Fruit fly (Drosophila melanogaster) whole organism, embryonic: Measurements from ENCODE around the gene CG11550.

Experiments
- CG10366 ChIP-seq: fragments of 200-800 bp; sonication (Bioruptor generic); IDR thresholded peaks from 2 replicates; pipeline ENCODE4 v1.3.6; 2022; ENCODE audit warnings: missing biosample characterization, missing genetic modification characterization
- CG11093 ChIP-seq: fragments of 200-800 bp; sonication (Bioruptor generic); IDR thresholded peaks from 3 replicates; pipeline ENCODE4 v1.3.6; 2022; ENCODE audit warnings: missing biosample characterization, missing genetic modification characterization
- CG11504 ChIP-seq: fragments of 200-800 bp; sonication (Bioruptor generic); optimal IDR thresholded peaks from 3 replicates; lab custom pipeline; 2019; ENCODE audit warnings: missing biosample characterization, mild to moderate bottlenecking, missing genetic modification characterization, moderate library complexity
- CG13424 ChIP-seq: fragments of 200-800 bp; sonication (Bioruptor generic); optimal IDR thresholded peaks from 2 replicates; lab custom pipeline; 2019; ENCODE audit warnings: missing biosample characterization, mild to moderate bottlenecking, missing genetic modification characterization, moderate library complexity
- CG14710 ChIP-seq: fragments of 200-800 bp; sonication (Bioruptor generic); optimal IDR thresholded peaks from 3 replicates; lab custom pipeline; 2019; ENCODE audit warnings: missing biosample characterization, mild to moderate bottlenecking, missing genetic modification characterization, moderate library complexity
- CG15601 ChIP-seq: fragments of 200-800 bp; sonication (Bioruptor generic); optimal IDR thresholded peaks from 3 replicates; lab custom pipeline; 2019; ENCODE audit warnings: missing biosample characterization, mild to moderate bottlenecking, missing genetic modification characterization, moderate library complexity
- CG1603 ChIP-seq: fragments of 200-800 bp; sonication (Bioruptor generic); optimal IDR thresholded peaks from 2 replicates; lab custom pipeline; 2019; ENCODE audit warnings: missing biosample characterization, mild to moderate bottlenecking, missing genetic modification characterization, moderate library complexity
- CG2202 ChIP-seq: fragments of 200-800 bp; sonication (Bioruptor generic); optimal IDR thresholded peaks from 2 replicates; lab custom pipeline; 2018; ENCODE audit warnings: missing biosample characterization, mild to moderate bottlenecking, missing genetic modification characterization
- CG30403 ChIP-seq: fragments of 200-800 bp; sonication (Bioruptor generic); optimal IDR thresholded peaks from 3 replicates; lab custom pipeline; 2016; ENCODE audit warnings: missing biosample characterization, missing genetic modification characterization
- CG31441 ChIP-seq: fragments of 200-800 bp; sonication (Bioruptor generic); IDR thresholded peaks from 2 replicates; pipeline ENCODE4 v1.3.6; 2022; ENCODE audit warnings: missing biosample characterization, missing genetic modification characterization
- CG33557 ChIP-seq: fragments of 200-800 bp; sonication (Bioruptor generic); optimal IDR thresholded peaks from 2 replicates; lab custom pipeline; 2019; ENCODE audit warnings: missing biosample characterization, mild to moderate bottlenecking, missing genetic modification characterization, moderate library complexity
- CG4707 ChIP-seq: fragments of 200-800 bp; sonication (Bioruptor generic); optimal IDR thresholded peaks from 2 replicates; lab custom pipeline; 2018; ENCODE audit warnings: missing biosample characterization, mild to moderate bottlenecking, missing genetic modification characterization, moderate library complexity
- CG4730 ChIP-seq: fragments of 200-800 bp; sonication (Bioruptor generic); IDR thresholded peaks from 2 replicates; pipeline ENCODE4 v1.3.6; 2022; ENCODE audit warnings: missing biosample characterization, missing genetic modification characterization
- CG6765 ChIP-seq: fragments of 200-800 bp; sonication (Bioruptor generic); optimal IDR thresholded peaks from 3 replicates; lab custom pipeline; 2017; ENCODE audit warnings: missing biosample characterization, mild to moderate bottlenecking, missing genetic modification characterization
- CG8765 ChIP-seq: fragments of 200-800 bp; sonication (Bioruptor generic); IDR thresholded peaks from 2 replicates; pipeline ENCODE4 v1.3.6; 2022; ENCODE audit warnings: missing biosample characterization, missing genetic modification characterization
- CoRest ChIP-seq: fragments of 200-800 bp; sonication (Bioruptor generic); optimal IDR thresholded peaks from 3 replicates; lab custom pipeline; 2018; ENCODE audit warnings: missing biosample characterization, mild to moderate bottlenecking, missing genetic modification characterization, moderate library complexity
- Dad ChIP-seq: fragments of 200-800 bp; sonication (Bioruptor generic); optimal IDR thresholded peaks from 3 replicates; lab custom pipeline; 2016; ENCODE audit warnings: missing biosample characterization, missing genetic modification characterization
- E2f1 ChIP-seq: fragments of 200-800 bp; sonication (Bioruptor generic); IDR thresholded peaks from 2 replicates; pipeline ENCODE4 v1.3.6; 2022; ENCODE audit warnings: missing biosample characterization, missing genetic modification characterization
- Elba2 ChIP-seq: fragments of 200-800 bp; sonication (Bioruptor generic); optimal IDR thresholded peaks from 3 replicates; lab custom pipeline; 2016; ENCODE audit warnings: missing biosample characterization, missing genetic modification characterization
- Fer3 ChIP-seq: fragments of 200-800 bp; sonication (Bioruptor generic); optimal IDR thresholded peaks from 2 replicates; lab custom pipeline; 2018; ENCODE audit warnings: missing biosample characterization, mild to moderate bottlenecking, missing genetic modification characterization, moderate library complexity
- Jarid2 ChIP-seq: fragments of 200-800 bp; sonication (Bioruptor generic); optimal IDR thresholded peaks from 3 replicates; lab custom pipeline; 2017; ENCODE audit warnings: mild to moderate bottlenecking, missing biosample characterization, missing genetic modification reagents, missing genetic modification characterization
- Oli ChIP-seq: fragments of 200-800 bp; sonication (Bioruptor generic); optimal IDR thresholded peaks from 2 replicates; lab custom pipeline; 2018; ENCODE audit warnings: missing biosample characterization, mild to moderate bottlenecking, missing genetic modification characterization, moderate library complexity
- Optix ChIP-seq: fragments of 200-800 bp; sonication (Bioruptor generic); IDR thresholded peaks from 3 replicates; pipeline ENCODE4 v1.3.6; 2022; ENCODE audit warnings: missing biosample characterization, missing genetic modification characterization
- Poxn ChIP-seq: fragments of 200-800 bp; sonication (Bioruptor generic); IDR thresholded peaks from 2 replicates; pipeline ENCODE4 v1.3.6; 2022; ENCODE audit warnings: missing biosample characterization, missing genetic modification characterization
- Spps ChIP-seq: fragments of 200-800 bp; sonication (Bioruptor generic); optimal IDR thresholded peaks from 2 replicates; lab custom pipeline; 2018; ENCODE audit warnings: missing biosample characterization, mild to moderate bottlenecking, missing genetic modification characterization
- aop ChIP-seq: fragments of 200-800 bp; sonication (Bioruptor generic); IDR thresholded peaks from 2 replicates; pipeline ENCODE4 v1.3.6; 2022; ENCODE audit warnings: missing biosample characterization, missing genetic modification characterization
- ap ChIP-seq: fragments of 200-800 bp; sonication (Bioruptor generic); IDR thresholded peaks from 2 replicates; pipeline ENCODE4 v1.3.6; 2022; ENCODE audit warnings: missing biosample characterization, missing genetic modification characterization
- az2 ChIP-seq: fragments of 200-800 bp; sonication (Bioruptor generic); optimal IDR thresholded peaks from 3 replicates; lab custom pipeline; 2016; ENCODE audit warnings: missing biosample characterization, missing genetic modification characterization
- bsh ChIP-seq, 2 experiments: fragments of 200-800 bp; sonication (Bioruptor generic); optimal IDR thresholded peaks; 2 replicates each; lab custom pipeline; 2017 to 2018; ENCODE audit warnings: mild to moderate bottlenecking in 2 of 2, missing biosample characterization in 2 of 2, missing genetic modification characterization in 2 of 2, moderate library complexity in 1 of 2
- chn ChIP-seq: fragments of 200-800 bp; sonication (Bioruptor generic); optimal IDR thresholded peaks from 2 replicates; lab custom pipeline; 2016; ENCODE audit warnings: missing biosample characterization, missing genetic modification characterization
- croc ChIP-seq: fragments of 200-800 bp; sonication (Bioruptor generic); conservative IDR thresholded peaks from 3 replicates; pipeline ENCODE4 v1.3.6; 2022; ENCODE audit warnings: missing biosample characterization, missing genetic modification characterization
- dan ChIP-seq: fragments of 200-800 bp; sonication (Bioruptor generic); IDR thresholded peaks from 2 replicates; pipeline ENCODE4 v1.3.6; 2022; ENCODE audit warnings: missing biosample characterization, missing genetic modification characterization
- dysf ChIP-seq: fragments of 200-800 bp; sonication (Bioruptor generic); IDR thresholded peaks from 3 replicates; pipeline ENCODE4 v1.3.6; 2022; ENCODE audit warnings: missing biosample characterization, missing genetic modification characterization
- esg ChIP-seq: fragments of 200-800 bp; sonication (Bioruptor generic); conservative IDR thresholded peaks from 2 replicates; pipeline ENCODE4 v1.3.6; 2022; ENCODE audit warnings: missing biosample characterization, missing genetic modification characterization
- grau ChIP-seq: fragments of 200-800 bp; optimal IDR thresholded peaks from 3 replicates; lab custom pipeline; 2019; ENCODE audit warnings: missing biosample characterization, mild to moderate bottlenecking, missing genetic modification characterization, moderate library complexity
- grn ChIP-seq: fragments of 200-800 bp; sonication (Bioruptor generic); optimal IDR thresholded peaks from 3 replicates; lab custom pipeline; 2017; ENCODE audit warnings: missing biosample characterization, missing genetic modification characterization
- hkb ChIP-seq, 2 experiments: fragments of 200-800 bp in 1 of 2; fragments of >200 bp in 1 of 2; sonication (Bioruptor generic) in 1 of 2; IDR thresholded peaks in 1 of 2; optimal IDR thresholded peaks in 1 of 2; 2 replicates each; pipeline versions ENCODE4 v1.3.6 to Lab custom; 2017 to 2022; ENCODE audit warnings: missing biosample characterization in 1 of 2, missing genetic modification characterization in 1 of 2
- ind ChIP-seq: fragments of 200-800 bp; sonication (Bioruptor generic); optimal IDR thresholded peaks from 3 replicates; lab custom pipeline; 2016; ENCODE audit warnings: missing biosample characterization, missing genetic modification characterization
- mam ChIP-seq: fragments of 200-800 bp; sonication (Bioruptor generic); optimal IDR thresholded peaks from 3 replicates; lab custom pipeline; 2016; ENCODE audit warnings: missing biosample characterization, missing genetic modification characterization
- odd ChIP-seq: fragments of 200-800 bp; sonication (Bioruptor generic); optimal IDR thresholded peaks from 2 replicates; lab custom pipeline; 2017; ENCODE audit warnings: missing biosample characterization, mild to moderate bottlenecking, missing genetic modification characterization
- p53 ChIP-seq: fragments of 200-800 bp; sonication (Bioruptor generic); optimal IDR thresholded peaks from 2 replicates; lab custom pipeline; 2016; ENCODE audit warnings: missing biosample characterization, missing genetic modification characterization
- row ChIP-seq: fragments of 200-800 bp; sonication (Bioruptor generic); IDR thresholded peaks from 3 replicates; pipeline ENCODE4 v1.3.6; 2022; ENCODE audit warnings: missing biosample characterization, missing genetic modification characterization
- scrt ChIP-seq: fragments of 200-800 bp; sonication (Bioruptor generic); optimal IDR thresholded peaks from 2 replicates; lab custom pipeline; 2018; ENCODE audit warnings: missing biosample characterization, mild to moderate bottlenecking, missing genetic modification characterization, moderate library complexity
- sens ChIP-seq: fragments of 200-800 bp; sonication (Bioruptor generic); peaks from one replicate; lab custom pipeline; 2016; ENCODE audit warnings: missing biosample characterization, missing genetic modification characterization
- sisA ChIP-seq: fragments of 200-800 bp; sonication (Bioruptor generic); IDR thresholded peaks from 2 replicates; pipeline ENCODE4 v1.3.6; 2022; ENCODE audit warnings: missing biosample characterization, missing genetic modification characterization
- stwl ChIP-seq: fragments of 200-800 bp; sonication (Bioruptor generic); optimal IDR thresholded peaks from 3 replicates; lab custom pipeline; 2018; ENCODE audit warnings: missing biosample characterization, mild to moderate bottlenecking, missing genetic modification characterization, moderate library complexity
- trem ChIP-seq: fragments of 200-800 bp; optimal IDR thresholded peaks from 3 replicates; lab custom pipeline; 2019; ENCODE audit warnings: missing biosample characterization, mild to moderate bottlenecking, missing genetic modification characterization, moderate library complexity
- unpg ChIP-seq: fragments of 200-800 bp; sonication (Bioruptor generic); optimal IDR thresholded peaks from 3 replicates; lab custom pipeline; 2018; ENCODE audit warnings: missing biosample characterization, mild to moderate bottlenecking, missing genetic modification characterization, moderate library complexity
- zen ChIP-seq: fragments of 200-800 bp; sonication (Bioruptor generic); optimal IDR thresholded peaks from 3 replicates; lab custom pipeline; 2018; ENCODE audit warnings: missing biosample characterization, mild to moderate bottlenecking, missing genetic modification characterization, moderate library complexity

Gene CG11550

dm6 chr3R:31704524-31705215 lies 25.0 kb upstream of the CG11550 start (continued):
- TF ChIP-seq CG11093 (GFP tag; lab: Robert Waterston, UW) (peak; percentile 38; the same call in 1 of the 3 replicates), dysf (GFP tag; lab: Robert Waterston, UW) (0 out of 3 replicates have a peak, but pooled peaks have one; percentile 20), mam (GFP tag; lab: Kevin White, UChicago) (no peak), Jarid2 (GFP tag; lab: Kevin White, UChicago) (no peak), croc (peak; percentile 53; the same call in 2 of the 3 replicates), esg (GFP tag; lab: Robert Waterston, UW) (0 out of 2 replicates have a peak, but pooled peaks have one; percentile 5), Poxn (no peak), E2f1 (peak; percentile 62), CG2202 (tag; lab: Kevin White, UChicago) (peak; percentile 57), Elba2 (peak; percentile 36), aop (no peak), sisA (GFP tag; lab: Robert Waterston, UW) (0 out of 2 replicates have a peak, but pooled peaks have one; percentile 15), CG33557 (GFP tag; lab: Kevin White, UChicago) (peak; percentile 76), trem (tag; lab: Kevin White, UChicago) (peak; percentile 42), bsh (GFP tag; optimal IDR thresholded peaks at IDR 0.05; lab: Kevin White, UChicago) (peak in 1 of 2 experiments; percentile 61), CG6765 (GFP tag; lab: Kevin White, UChicago) (no peak), CG4730 (GFP tag; lab: Robert Waterston, UW) (0 out of 2 replicates have a peak, but pooled peaks have one; percentile 15), CG30403 (GFP tag; lab: Kevin White, UChicago) (peak; percentile 28), sens (peak; percentile 79), dan (GFP tag; lab: Robert Waterston, UW) (peak; percentile 71), CG4707 (GFP tag; lab: Kevin White, UChicago) (no peak), CG10366 (peak; percentile 16; the same call in 1 of the 2 replicates), CG11504 (peak; percentile 12), CG1603 (peak; percentile 48), zen (peak; percentile 88), row (GFP tag; lab: Robert Waterston, UW) (peak; percentile 70), ind (no peak), grau (tag; lab: Kevin White, UChicago) (peak; percentile 49), stwl (tag; lab: Kevin White, UChicago) (peak; percentile 50), CG13424 (peak; percentile 30), hkb (optimal IDR thresholded peaks at IDR 0.05; lab: Kevin White, UChicago) (no peak), hkb (GFP tag; IDR thresholded peaks at IDR 0.05; lab: Robert Waterston, UW) (peak; percentile 30; the same call in 1 of the 2 replicates), scrt (no peak), az2 (GFP tag; lab: Kevin White, UChicago) (peak; percentile 37), p53 (GFP tag; lab: Kevin White, UChicago) (no peak), Spps (tag; lab: Kevin White, UChicago) (peak; percentile 61), Dad (GFP tag; lab: Kevin White, UChicago) (no peak), Oli (tag; lab: Kevin White, UChicago) (peak; percentile 27), grn (GFP tag; lab: Kevin White, UChicago) (peak; percentile 70), Optix (GFP tag; lab: Robert Waterston, UW) (no peak), ap (GFP tag; lab: Robert Waterston, UW) (0 out of 2 replicates have a peak, but pooled peaks have one; percentile 24), Fer3 (tag; lab: Kevin White, UChicago) (no peak), CG15601 (tag; lab: Kevin White, UChicago) (peak; percentile 24), CG31441 (GFP tag; lab: Robert Waterston, UW) (peak; percentile 63), odd (GFP tag; lab: Kevin White, UChicago) (peak; percentile 18), chn (GFP tag; lab: Kevin White, UChicago) (peak; percentile 13), CG8765 (GFP tag; lab: Robert Waterston, UW) (peak; percentile 73; the same call in 1 of the 2 replicates), unpg (GFP tag; lab: Kevin White, UChicago) (peak; percentile 48), CoRest (peak; percentile 43), CG14710 (peak; percentile 76)
